Worm (Caenorhabditis elegans): ENCODE results near the gene W02D7.8.

Gene W02D7.8

ce11 chrV:8300935-8301535, 5.2 kb downstream of the W02D7.8 start, which contains the start of gene W02D7.6:
W02D7.6 (minus strand) TSS chrV:8301507.
- TF ChIP-seq attf-3 (GFP tag; conservative IDR thresholded peaks at IDR 0.05) (peak; percentile 41), hsf-1 (GFP tag; IDR thresholded peaks at IDR 0.05) (peak; percentile 57; the same call in 1 of the 2 replicates), ZK185.1 (tag; optimal IDR thresholded peaks at IDR 0.05; ENCODE audit: poor library complexity, severe bottlenecking) (peak; percentile 1), mes-4 (tag; optimal IDR thresholded peaks at IDR 0.05) (no peak), ceh-40 (GFP tag; IDR thresholded peaks at IDR 0.05) (0 out of 2 replicates have a peak, but pooled peaks have one; percentile 39), madf-3 (GFP tag; IDR thresholded peaks at IDR 0.05) (peak; percentile 67; the same call in 1 of the 2 replicates), athp-1 (tag; optimal IDR thresholded peaks at IDR 0.05) (peak; percentile 30), pbrm-1 (GFP tag; IDR thresholded peaks at IDR 0.05) (peak; percentile 53; the same call in 1 of the 2 replicates), ekl-4 (GFP tag; IDR thresholded peaks at IDR 0.05) (0 out of 2 replicates have a peak, but pooled peaks have one; percentile 19), snpc-4 (GFP tag; optimal IDR thresholded peaks at IDR 0.05) (no peak), snpc-4 (tag; optimal IDR thresholded peaks at IDR 0.05) (peak in 1 of 4 experiments; percentile 54), lin-54 (GFP tag; optimal IDR thresholded peaks at IDR 0.05) (peak; percentile 39), tlf-1 (GFP tag; optimal IDR thresholded peaks at IDR 0.05) (no peak), B0336.3 (GFP tag; IDR thresholded peaks at IDR 0.05) (peak; percentile 77), dox-1 (GFP tag; IDR thresholded peaks at IDR 0.05) (peak; percentile 41; the same call in 1 of the 2 replicates), Y56A3A.18 (GFP tag; IDR thresholded peaks at IDR 0.05) (no peak), D2030.7 (GFP tag; IDR thresholded peaks at IDR 0.05) (0 out of 2 replicates have a peak, but pooled peaks have one; percentile 8), nhr-179 (tag; optimal IDR thresholded peaks at IDR 0.05) (no peak), nhr-80 (tag; optimal IDR thresholded peaks at IDR 0.05) (peak; percentile 8), let-607 (tag; optimal IDR thresholded peaks at IDR 0.05) (peak in 1 of 2 experiments; percentile 70), lsl-1 (GFP tag; optimal IDR thresholded peaks at IDR 0.05) (peak; percentile 27), ama-1 (optimal IDR thresholded peaks at IDR 0.05) (peak; percentile 37), ama-1 (GFP tag; optimal IDR thresholded peaks at IDR 0.05) (peak in 1 of 2 experiments; percentile 52), mcd-1 (GFP tag; IDR thresholded peaks at IDR 0.05) (peak; percentile 46; the same call in 1 of the 2 replicates), attf-5 (GFP tag; optimal IDR thresholded peaks at IDR 0.05) (peak; percentile 7), Y95B8A.8 (GFP tag; IDR thresholded peaks at IDR 0.05) (0 out of 2 replicates have a peak, but pooled peaks have one; percentile 12), hmg-1.2 (GFP tag; IDR thresholded peaks at IDR 0.05) (peak; percentile 37; the same call in 1 of the 2 replicates), nhr-90 (tag; optimal IDR thresholded peaks at IDR 0.05) (no peak), F49E8.2 (tag; optimal IDR thresholded peaks at IDR 0.05; ENCODE audit: insufficient read depth) (no peak), madf-6 (GFP tag; IDR thresholded peaks at IDR 0.05) (peak; percentile 51), tbp1 (GFP tag; optimal IDR thresholded peaks at IDR 0.05) (peak; percentile 34), lag-1 (GFP tag; IDR thresholded peaks at IDR 0.05) (no peak), mxl-1 (tag; optimal IDR thresholded peaks at IDR 0.05) (peak; percentile 24)

ce11 chrV:8299191-8299854, 6.9 kb downstream of the W02D7.8 start, which contains the start of gene W02D7.5:
W02D7.5 (minus strand) TSS chrV:8299241.
- TF ChIP-seq hsf-1 (GFP tag; IDR thresholded peaks at IDR 0.05) (peak; percentile 8; the same call in 1 of the 2 replicates), lin-35 (GFP tag; optimal IDR thresholded peaks at IDR 0.05) (no peak), aptf-2 (GFP tag; conservative IDR thresholded peaks at IDR 0.05) (peak; percentile 79)
